ENCODE assay signal across 2 fruit fly cellular contexts in the genomic region with DNA sequence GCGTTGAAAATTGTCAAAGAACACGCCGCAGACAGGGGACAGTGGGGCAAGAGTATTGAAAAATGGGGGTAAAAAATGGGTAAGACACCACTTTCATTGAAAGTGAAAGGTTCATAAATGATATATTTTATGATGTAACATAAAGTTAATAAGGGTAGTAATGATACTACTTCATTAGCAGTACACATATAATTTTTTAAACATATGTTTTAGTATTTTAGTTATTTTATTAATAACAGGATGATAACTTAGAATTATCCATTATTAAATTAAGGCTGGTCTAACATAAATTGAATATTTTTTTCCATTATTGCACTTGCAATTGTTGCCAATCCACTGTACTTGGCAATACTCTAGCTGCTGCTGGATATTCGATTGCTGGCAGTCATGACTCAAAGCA.
TF ChIP-seq lines count a peak whose summit lies in the region.

No protein-coding gene starts in this region.

TF ChIP-seq in whole organism, embryonic, 481 proteins besides CTCF, POLR2A, EP300 and RAD21 (continued from another document and continues in another):
- no peak for TF ChIP-seq lmd (GFP tag; IDR thresholded peaks at IDR 0.05; lab: Robert Waterston, UW)
- TF ChIP-seq emc (GFP tag; optimal IDR thresholded peaks at IDR 0.05; lab: Kevin White, UChicago) = no peak
- no peak for TF ChIP-seq ewg (GFP tag; optimal IDR thresholded peaks at IDR 0.05; lab: Kevin White, UChicago)
- no peak for TF ChIP-seq CG31388 (GFP tag; optimal IDR thresholded peaks at IDR 0.05; lab: Kevin White, UChicago)
- TF ChIP-seq CG4282 (GFP tag; optimal IDR thresholded peaks at IDR 0.05; lab: Kevin White, UChicago) = no peak
- TF ChIP-seq CG4328 (GFP tag; optimal IDR thresholded peaks at IDR 0.05; lab: Kevin White, UChicago) = no peak
- no peak for TF ChIP-seq CG9215 (GFP tag; IDR thresholded peaks at IDR 0.05; lab: Robert Waterston, UW)
- no peak for TF ChIP-seq sna (GFP tag; IDR thresholded peaks at IDR 0.05; lab: Robert Waterston, UW; ENCODE audit: partially characterized antibody)
- no peak for TF ChIP-seq fd96Cb (tag; optimal IDR thresholded peaks at IDR 0.05; lab: Kevin White, UChicago)
- peak; percentile 42 for TF ChIP-seq CG33557 (GFP tag; optimal IDR thresholded peaks at IDR 0.05; lab: Kevin White, UChicago)
- no peak for TF ChIP-seq CG18619 (GFP tag; optimal IDR thresholded peaks at IDR 0.05; lab: Kevin White, UChicago)
- TF ChIP-seq sens (GFP tag; lab: Kevin White, UChicago) = peak; percentile 77
- TF ChIP-seq ham (GFP tag; IDR thresholded peaks at IDR 0.05; lab: Robert Waterston, UW) = no peak
- TF ChIP-seq trh (GFP tag; optimal IDR thresholded peaks at IDR 0.05; lab: Kevin White, UChicago) = no peak
- peak; percentile 40 for TF ChIP-seq Ssrp (tag; optimal IDR thresholded peaks at IDR 0.05; lab: Kevin White, UChicago)
- TF ChIP-seq CG6272 (GFP tag; IDR thresholded peaks at IDR 0.05; lab: Robert Waterston, UW) = no peak
- TF ChIP-seq her (GFP tag; optimal IDR thresholded peaks at IDR 0.05; lab: Kevin White, UChicago) = no peak
- TF ChIP-seq CG9817 (tag; optimal IDR thresholded peaks at IDR 0.05; lab: Kevin White, UChicago) = no peak
- peak; percentile 19 for TF ChIP-seq az2 (GFP tag; optimal IDR thresholded peaks at IDR 0.05; lab: Kevin White, UChicago)
- no peak for TF ChIP-seq wek (GFP tag; optimal IDR thresholded peaks at IDR 0.05; lab: Kevin White, UChicago)
- no peak for TF ChIP-seq HLH4C (GFP tag; IDR thresholded peaks at IDR 0.05; lab: Robert Waterston, UW; ENCODE audit: partially characterized antibody)
- peak; percentile 9 for TF ChIP-seq CG15696 (tag; optimal IDR thresholded peaks at IDR 0.05; lab: Kevin White, UChicago)
- TF ChIP-seq Sin3A (optimal IDR thresholded peaks at IDR 0.05; lab: Kevin White, UChicago) = no peak
- TF ChIP-seq usp (GFP tag; optimal IDR thresholded peaks at IDR 0.05; lab: Kevin White, UChicago) = no peak
- TF ChIP-seq CG18476 (GFP tag; optimal IDR thresholded peaks at IDR 0.05; lab: Kevin White, UChicago) = no peak
- no peak for TF ChIP-seq CG10462 (GFP tag; optimal IDR thresholded peaks at IDR 0.05; lab: Kevin White, UChicago)
- peak; percentile 56; the same call in 2 of the 3 replicates for TF ChIP-seq CG17361 (GFP tag; IDR thresholded peaks at IDR 0.05; lab: Robert Waterston, UW)
- no peak for TF ChIP-seq stc (GFP tag; IDR thresholded peaks at IDR 0.05; lab: Robert Waterston, UW)
- no peak for TF ChIP-seq dimm (GFP tag; IDR thresholded peaks at IDR 0.05; lab: Robert Waterston, UW)
- no peak for TF ChIP-seq CG9876 (GFP tag; optimal IDR thresholded peaks at IDR 0.05; lab: Kevin White, UChicago)
- no peak for TF ChIP-seq slp2 (GFP tag; optimal IDR thresholded peaks at IDR 0.05; lab: Kevin White, UChicago)
- no peak for TF ChIP-seq gcm (GFP tag; optimal IDR thresholded peaks at IDR 0.05; lab: Kevin White, UChicago)
- TF ChIP-seq ind (GFP tag; optimal IDR thresholded peaks at IDR 0.05; lab: Kevin White, UChicago) = no peak
- no peak for TF ChIP-seq mld (GFP tag; IDR thresholded peaks at IDR 0.05; lab: Robert Waterston, UW; ENCODE audit: partially characterized antibody)
- TF ChIP-seq tx (GFP tag; optimal IDR thresholded peaks at IDR 0.05; lab: Kevin White, UChicago) = no peak
- peak; percentile 60 for TF ChIP-seq Xrp1 (GFP tag; IDR thresholded peaks at IDR 0.05; lab: Robert Waterston, UW)
- TF ChIP-seq HLH54F (GFP tag; optimal IDR thresholded peaks at IDR 0.05; lab: Kevin White, UChicago) = no peak
- no peak for TF ChIP-seq BEAF-32 (GFP tag; optimal IDR thresholded peaks at IDR 0.05; lab: Kevin White, UChicago)
- TF ChIP-seq CG34422 (GFP tag; IDR thresholded peaks at IDR 0.05; lab: Robert Waterston, UW) = no peak
- TF ChIP-seq odd (GFP tag; optimal IDR thresholded peaks at IDR 0.05; lab: Kevin White, UChicago) = no peak
- TF ChIP-seq ap (GFP tag; IDR thresholded peaks at IDR 0.05; lab: Robert Waterston, UW) = no peak
- no peak for TF ChIP-seq crp (GFP tag; optimal IDR thresholded peaks at IDR 0.05; lab: Kevin White, UChicago)
- TF ChIP-seq CG17802 (tag; optimal IDR thresholded peaks at IDR 0.05; lab: Kevin White, UChicago) = no peak
- no peak for TF ChIP-seq Hr3 (GFP tag; optimal IDR thresholded peaks at IDR 0.05; lab: Kevin White, UChicago)
- TF ChIP-seq dan (GFP tag; IDR thresholded peaks at IDR 0.05; lab: Robert Waterston, UW) = no peak
- no peak for TF ChIP-seq CG2678 (tag; optimal IDR thresholded peaks at IDR 0.05; lab: Kevin White, UChicago)
- no peak for TF ChIP-seq CkIIα-i1 (GFP tag; IDR thresholded peaks at IDR 0.05; lab: Robert Waterston, UW)
- no peak for TF ChIP-seq cato (GFP tag; optimal IDR thresholded peaks at IDR 0.05; lab: Kevin White, UChicago; ENCODE audit: borderline replicate concordance)
- TF ChIP-seq fu2 (GFP tag; optimal IDR thresholded peaks at IDR 0.05; lab: Kevin White, UChicago) = no peak
- TF ChIP-seq Dfd (GFP tag; optimal IDR thresholded peaks at IDR 0.05; lab: Kevin White, UChicago) = no peak
- TF ChIP-seq Bteb2 (GFP tag; optimal IDR thresholded peaks at IDR 0.05; lab: Kevin White, UChicago) = no peak
- TF ChIP-seq NC2β (GFP tag; optimal IDR thresholded peaks at IDR 0.05; lab: Kevin White, UChicago) = no peak
- TF ChIP-seq CG34224 (GFP tag; IDR thresholded peaks at IDR 0.05; lab: Robert Waterston, UW; ENCODE audit: partially characterized antibody) = no peak
- TF ChIP-seq ato (GFP tag; IDR thresholded peaks at IDR 0.05; lab: Robert Waterston, UW; ENCODE audit: partially characterized antibody) = no peak
- no peak for TF ChIP-seq sr (GFP tag; IDR thresholded peaks at IDR 0.05; lab: Robert Waterston, UW)
- TF ChIP-seq CG17186 (GFP tag; optimal IDR thresholded peaks at IDR 0.05; lab: Kevin White, UChicago) = no peak
- TF ChIP-seq CG14014 (GFP tag; IDR thresholded peaks at IDR 0.05; lab: Robert Waterston, UW) = no peak
- no peak for TF ChIP-seq Max (GFP tag; optimal IDR thresholded peaks at IDR 0.05; lab: Kevin White, UChicago)
- no peak for TF ChIP-seq dati (GFP tag; IDR thresholded peaks at IDR 0.05; lab: Robert Waterston, UW)
- TF ChIP-seq phol (tag; optimal IDR thresholded peaks at IDR 0.05; lab: Kevin White, UChicago) = peak; percentile 61
- no peak for TF ChIP-seq CG8359 (GFP tag; optimal IDR thresholded peaks at IDR 0.05; lab: Kevin White, UChicago; ENCODE audit: borderline replicate concordance)
- no peak for TF ChIP-seq fru (optimal IDR thresholded peaks at IDR 0.05; lab: Kevin White, UChicago)
- peak; percentile 40 for TF ChIP-seq CG11504 (tag; optimal IDR thresholded peaks at IDR 0.05; lab: Kevin White, UChicago)
- TF ChIP-seq CG14441 (GFP tag; IDR thresholded peaks at IDR 0.05; lab: Robert Waterston, UW) = no peak
- TF ChIP-seq CG4360 (GFP tag; IDR thresholded peaks at IDR 0.05; lab: Robert Waterston, UW) = no peak
- TF ChIP-seq ro (GFP tag; IDR thresholded peaks at IDR 0.05; lab: Robert Waterston, UW) = no peak
- TF ChIP-seq CG10267 (tag; optimal IDR thresholded peaks at IDR 0.05; lab: Kevin White, UChicago) = peak; percentile 32

TF ChIP-seq in whole organism, prepupa, 60 proteins besides CTCF, POLR2A, EP300 and RAD21 (continued from another document):
- TF ChIP-seq CG11762 (GFP tag; optimal IDR thresholded peaks at IDR 0.05; lab: Kevin White, UChicago; ENCODE audit: insufficient read depth) = peak; percentile 70
- TF ChIP-seq CG1621 (tag; optimal IDR thresholded peaks at IDR 0.05; lab: Kevin White, UChicago) = peak; percentile 29
- no peak for TF ChIP-seq fkh (GFP tag; optimal IDR thresholded peaks at IDR 0.05; lab: Kevin White, UChicago)
- peak; percentile 50 for TF ChIP-seq CG10669 (GFP tag; optimal IDR thresholded peaks at IDR 0.05; lab: Kevin White, UChicago)
- no peak for TF ChIP-seq fd85E (GFP tag; optimal IDR thresholded peaks at IDR 0.05; lab: Kevin White, UChicago)
- TF ChIP-seq Ets96B (tag; optimal IDR thresholded peaks at IDR 0.05; lab: Kevin White, UChicago) = peak; percentile 63
- peak; percentile 62 for TF ChIP-seq spab (GFP tag; optimal IDR thresholded peaks at IDR 0.05; lab: Kevin White, UChicago)
- TF ChIP-seq Blimp-1 (GFP tag; optimal IDR thresholded peaks at IDR 0.05; lab: Kevin White, UChicago) = no peak
- TF ChIP-seq CG11902 (GFP tag; optimal IDR thresholded peaks at IDR 0.05; lab: Kevin White, UChicago) = no peak
- TF ChIP-seq Sox15 (GFP tag; optimal IDR thresholded peaks at IDR 0.05; lab: Kevin White, UChicago) = no peak
- no peak for TF ChIP-seq Eip93F (GFP tag; optimal IDR thresholded peaks at IDR 0.05; lab: Kevin White, UChicago)
- TF ChIP-seq Hr39 (GFP tag; optimal IDR thresholded peaks at IDR 0.05; lab: Kevin White, UChicago) = no peak
- TF ChIP-seq Hr38 (GFP tag; optimal IDR thresholded peaks at IDR 0.05; lab: Kevin White, UChicago) = no peak
- peak; percentile 63 for TF ChIP-seq net (GFP tag; optimal IDR thresholded peaks at IDR 0.05; lab: Kevin White, UChicago)
- TF ChIP-seq dsx (GFP tag; optimal IDR thresholded peaks at IDR 0.05; lab: Kevin White, UChicago; ENCODE audit: poor library complexity, severe bottlenecking) = peak; percentile 54
- peak; percentile 86 for TF ChIP-seq CG6276 (GFP tag; optimal IDR thresholded peaks at IDR 0.05; lab: Kevin White, UChicago)
- no peak for TF ChIP-seq CG8319 (GFP tag; optimal IDR thresholded peaks at IDR 0.05; lab: Kevin White, UChicago)
- peak; percentile 75 for TF ChIP-seq Lpt (GFP tag; optimal IDR thresholded peaks at IDR 0.05; lab: Kevin White, UChicago)
- TF ChIP-seq CG9139 (GFP tag; optimal IDR thresholded peaks at IDR 0.05; lab: Kevin White, UChicago) = peak; percentile 49
- peak; percentile 48 for TF ChIP-seq CG6808 (GFP tag; optimal IDR thresholded peaks at IDR 0.05; lab: Kevin White, UChicago)
- TF ChIP-seq ss (GFP tag; optimal IDR thresholded peaks at IDR 0.05; lab: Kevin White, UChicago) = peak; percentile 62 to 68
- TF ChIP-seq CG8119 (GFP tag; IDR thresholded peaks at IDR 0.05; lab: Robert Waterston, UW) = peak; percentile 90
- TF ChIP-seq CG3919 (GFP tag; optimal IDR thresholded peaks at IDR 0.05; lab: Kevin White, UChicago) = peak; percentile 57
- TF ChIP-seq topi (GFP tag; optimal IDR thresholded peaks at IDR 0.05; lab: Kevin White, UChicago) = no peak
- peak; percentile 75 for TF ChIP-seq CG10631 (GFP tag; optimal IDR thresholded peaks at IDR 0.05; lab: Kevin White, UChicago)
- peak in 1 of 2 experiments; percentile 83 for TF ChIP-seq salr (GFP tag; optimal IDR thresholded peaks at IDR 0.05; lab: Kevin White, UChicago)
- TF ChIP-seq CG16779 (tag; optimal IDR thresholded peaks at IDR 0.05; lab: Kevin White, UChicago) = peak; percentile 56
- TF ChIP-seq CG34406 (GFP tag; optimal IDR thresholded peaks at IDR 0.05; lab: Kevin White, UChicago) = peak; percentile 52
- TF ChIP-seq CG11294 (GFP tag; IDR thresholded peaks at IDR 0.05; lab: Robert Waterston, UW) = peak; percentile 25; the same call in 1 of the 2 replicates
- peak; percentile 41 for TF ChIP-seq CG8632 (GFP tag; optimal IDR thresholded peaks at IDR 0.05; lab: Kevin White, UChicago)
- TF ChIP-seq Sox102F (GFP tag; optimal IDR thresholded peaks at IDR 0.05; lab: Kevin White, UChicago) = no peak
- TF ChIP-seq vri (GFP tag; optimal IDR thresholded peaks at IDR 0.05; lab: Kevin White, UChicago) = no peak
- peak; percentile 37 for TF ChIP-seq pdm3 (GFP tag; optimal IDR thresholded peaks at IDR 0.05; lab: Kevin White, UChicago)
- peak; percentile 61; the same call in 2 of the 3 replicates for TF ChIP-seq eg (GFP tag; IDR thresholded peaks at IDR 0.05; lab: Robert Waterston, UW)
- peak; percentile 60 for TF ChIP-seq Hr4 (GFP tag; optimal IDR thresholded peaks at IDR 0.05; lab: Kevin White, UChicago)
- peak; percentile 51 for TF ChIP-seq fd59A (GFP tag; optimal IDR thresholded peaks at IDR 0.05; lab: Kevin White, UChicago)
- peak; percentile 76 for TF ChIP-seq achi (GFP tag; optimal IDR thresholded peaks at IDR 0.05; lab: Kevin White, UChicago)
- no peak for TF ChIP-seq CG31627 (GFP tag; optimal IDR thresholded peaks at IDR 0.05; lab: Kevin White, UChicago)
TF ChIP-seq in whole organism, prepupa: peak in this region for 41.
